Fruit fly (Drosophila melanogaster) whole organism, embryonic: ENCODE data around the gene Cyp313a4.

Experiments
- Antp ChIP-seq: fragments of 200-800 bp; sonication (Bioruptor generic); optimal IDR thresholded peaks from 3 replicates; lab custom pipeline; 2016; ENCODE audit warnings: missing biosample characterization, missing genetic modification characterization
- BtbVII ChIP-seq: fragments of 200-800 bp; sonication (Bioruptor generic); optimal IDR thresholded peaks from 3 replicates; lab custom pipeline; 2017; ENCODE audit warnings: missing biosample characterization, mild to moderate bottlenecking, missing genetic modification characterization
- CG10147 ChIP-seq: fragments of 200-800 bp; sonication (Bioruptor generic); optimal IDR thresholded peaks from 2 replicates; lab custom pipeline; 2019; ENCODE audit warnings: missing biosample characterization, mild to moderate bottlenecking, missing genetic modification characterization, moderate library complexity
- CG10209 ChIP-seq: fragments of 200-800 bp; sonication (Bioruptor generic); optimal IDR thresholded peaks from 3 replicates; lab custom pipeline; 2017; ENCODE audit warnings: missing biosample characterization, mild to moderate bottlenecking, missing genetic modification characterization, missing genetic modification reagents
- CG10543 ChIP-seq: fragments of 200-800 bp; sonication (Bioruptor generic); optimal IDR thresholded peaks from 3 replicates; lab custom pipeline; 2017; ENCODE audit warnings: missing biosample characterization, mild to moderate bottlenecking, missing genetic modification characterization, moderate library complexity
- CG10565 ChIP-seq: fragments of 200-800 bp; sonication (Bioruptor generic); optimal IDR thresholded peaks from 3 replicates; lab custom pipeline; 2016; ENCODE audit warnings: missing biosample characterization, mild to moderate bottlenecking, missing genetic modification characterization
- CG15269 ChIP-seq: fragments of 200-800 bp; sonication (Bioruptor generic); optimal IDR thresholded peaks from 2 replicates; lab custom pipeline; 2018; ENCODE audit warnings: missing biosample characterization, mild to moderate bottlenecking, missing genetic modification characterization, moderate library complexity
- CG16779 ChIP-seq: fragments of 200-800 bp; sonication (Bioruptor generic); IDR thresholded peaks from 2 replicates; pipeline ENCODE4 v1.3.6; 2022; ENCODE audit warnings: missing biosample characterization, missing genetic modification characterization
- CG17829 ChIP-seq: fragments of 200-800 bp; optimal IDR thresholded peaks from 2 replicates; lab custom pipeline; 2019; ENCODE audit warnings: missing biosample characterization, mild to moderate bottlenecking, missing genetic modification characterization, moderate library complexity
- CG2199 ChIP-seq: fragments of 200-800 bp; sonication (Bioruptor generic); IDR thresholded peaks from 3 replicates; pipeline ENCODE4 v1.3.6; 2022; ENCODE audit warnings: missing biosample characterization, missing genetic modification characterization
- CG2889 ChIP-seq: fragments of 200-800 bp; sonication (Bioruptor generic); IDR thresholded peaks from 3 replicates; pipeline ENCODE4 v1.3.6; 2022; ENCODE audit warnings: missing biosample characterization, missing genetic modification characterization
- CG34376 ChIP-seq: fragments of 200-800 bp; sonication (Bioruptor generic); optimal IDR thresholded peaks from 2 replicates; lab custom pipeline; 2018; ENCODE audit warnings: missing biosample characterization, mild to moderate bottlenecking, missing genetic modification characterization
- CG6683 ChIP-seq: fragments of 200-800 bp; sonication (Bioruptor generic); optimal IDR thresholded peaks from 2 replicates; lab custom pipeline; 2017; ENCODE audit warnings: missing biosample characterization, mild to moderate bottlenecking, missing genetic modification characterization, missing genetic modification reagents
- CG6791 ChIP-seq: fragments of 200-800 bp; sonication (Bioruptor generic); IDR thresholded peaks from 3 replicates; pipeline ENCODE4 v1.3.6; 2022; ENCODE audit warnings: missing biosample characterization, missing genetic modification characterization; ENCODE audit not compliant: partially characterized antibody
- CG7839 ChIP-seq: fragments of 200-800 bp; sonication (Bioruptor generic); optimal IDR thresholded peaks from 3 replicates; lab custom pipeline; 2018; ENCODE audit warnings: missing biosample characterization, mild to moderate bottlenecking, missing genetic modification characterization, moderate library complexity
- CG9817 ChIP-seq: fragments of 200-800 bp; sonication (Bioruptor generic); optimal IDR thresholded peaks from 2 replicates; lab custom pipeline; 2018; ENCODE audit warnings: missing biosample characterization, mild to moderate bottlenecking, missing genetic modification characterization, moderate library complexity
- Eip74EF ChIP-seq, 2 experiments: fragments of 200-800 bp in 1 of 2; fragments of >200 bp in 1 of 2; sonication (Bioruptor generic) in 1 of 2; optimal IDR thresholded peaks; 2 replicates each; lab custom pipeline; 2017 to 2019; ENCODE audit warnings: missing biosample characterization in 2 of 2, missing genetic modification characterization in 2 of 2, mild to moderate bottlenecking in 1 of 2, moderate library complexity in 1 of 2
- Ets65A ChIP-seq: fragments of 200-800 bp; sonication (Bioruptor generic); peaks from one replicate; lab custom pipeline; 2016; ENCODE audit warnings: missing biosample characterization, missing genetic modification characterization
- GATAe ChIP-seq: fragments of 200-800 bp; sonication (Bioruptor generic); conservative IDR thresholded peaks from 2 replicates; pipeline ENCODE4 v1.3.6; 2022; ENCODE audit warnings: missing biosample characterization, missing genetic modification characterization
- Hr39 ChIP-seq: fragments of >200 bp; optimal IDR thresholded peaks from 2 replicates; lab custom pipeline; 2017
- Mrtf ChIP-seq: fragments of 200-800 bp; sonication (Bioruptor generic); IDR thresholded peaks from 3 replicates; pipeline ENCODE4 v1.3.6; 2022; ENCODE audit warnings: missing biosample characterization, missing genetic modification characterization
- NFAT ChIP-seq: fragments of 200-800 bp; sonication (Bioruptor generic); IDR thresholded peaks from 2 replicates; pipeline ENCODE4 v1.3.6; 2022; ENCODE audit warnings: missing biosample characterization, missing genetic modification characterization
- Nf-YC ChIP-seq: fragments of 200-800 bp; optimal IDR thresholded peaks from 3 replicates; lab custom pipeline; 2019; ENCODE audit warnings: missing biosample characterization, mild to moderate bottlenecking, missing genetic modification characterization, moderate library complexity
- Pdp1 ChIP-seq, 2 experiments: fragments of 200-800 bp; sonication (Bioruptor generic); optimal IDR thresholded peaks; 3 replicates each; lab custom pipeline; 2016; ENCODE audit warnings: missing biosample characterization in 2 of 2, missing genetic modification characterization in 2 of 2, mild to moderate bottlenecking in 1 of 2, moderate library complexity in 1 of 2
- Poxn ChIP-seq: fragments of 200-800 bp; sonication (Bioruptor generic); IDR thresholded peaks from 2 replicates; pipeline ENCODE4 v1.3.6; 2022; ENCODE audit warnings: missing biosample characterization, missing genetic modification characterization
- Side ChIP-seq: fragments of 200-800 bp; sonication (Bioruptor generic); optimal IDR thresholded peaks from 2 replicates; lab custom pipeline; 2016; ENCODE audit warnings: missing biosample characterization, missing genetic modification characterization
- Usf ChIP-seq: fragments of 200-800 bp; sonication (Bioruptor generic); optimal IDR thresholded peaks from 2 replicates; lab custom pipeline; 2017; ENCODE audit warnings: missing genotype, missing biosample characterization, missing genetic modification characterization
- cas ChIP-seq: fragments of 200-800 bp; sonication (Bioruptor generic); IDR thresholded peaks from 2 replicates; pipeline ENCODE4 v1.3.6; 2022; ENCODE audit warnings: missing biosample characterization, missing genetic modification characterization
- cato ChIP-seq: fragments of 200-800 bp; sonication (Bioruptor generic); optimal IDR thresholded peaks from 2 replicates; lab custom pipeline; 2016; ENCODE audit warnings: missing biosample characterization, missing genetic modification characterization, borderline replicate concordance
- cwo ChIP-seq: fragments of 200-800 bp; sonication (Bioruptor generic); optimal IDR thresholded peaks from 3 replicates; lab custom pipeline; 2017; ENCODE audit warnings: missing biosample characterization, missing genetic modification characterization, mild to moderate bottlenecking, moderate library complexity, missing genetic modification reagents
- exex ChIP-seq: fragments of 200-800 bp; sonication (Bioruptor generic); optimal IDR thresholded peaks from 4 replicates; lab custom pipeline; 2018; ENCODE audit warnings: missing biosample characterization, mild to moderate bottlenecking, missing genetic modification characterization, moderate library complexity
- ftz-f1 ChIP-seq: fragments of 200-800 bp; sonication (Bioruptor generic); optimal IDR thresholded peaks from 2 replicates; lab custom pipeline; 2016; ENCODE audit warnings: missing biosample characterization, missing genetic modification characterization
- grn ChIP-seq: fragments of 200-800 bp; sonication (Bioruptor generic); optimal IDR thresholded peaks from 3 replicates; lab custom pipeline; 2017; ENCODE audit warnings: missing biosample characterization, missing genetic modification characterization
- gt ChIP-seq: fragments of 200-800 bp; sonication (Bioruptor generic); IDR thresholded peaks from 2 replicates; pipeline ENCODE4 v1.3.6; 2022; ENCODE audit warnings: missing biosample characterization, missing genetic modification characterization
- ind ChIP-seq: fragments of 200-800 bp; sonication (Bioruptor generic); optimal IDR thresholded peaks from 3 replicates; lab custom pipeline; 2016; ENCODE audit warnings: missing biosample characterization, missing genetic modification characterization
- jumu ChIP-seq: fragments of 200-800 bp; sonication (Bioruptor generic); optimal IDR thresholded peaks from 3 replicates; lab custom pipeline; 2016; ENCODE audit warnings: missing biosample characterization, missing genetic modification characterization
- kay ChIP-seq: fragments of 200-800 bp; sonication (Bioruptor generic); optimal IDR thresholded peaks from 2 replicates; lab custom pipeline; 2016; ENCODE audit warnings: missing biosample characterization, missing genetic modification characterization
- sd ChIP-seq: fragments of 200-800 bp; sonication (Bioruptor generic); optimal IDR thresholded peaks from 3 replicates; lab custom pipeline; 2018; ENCODE audit warnings: missing biosample characterization, mild to moderate bottlenecking, missing genetic modification characterization, moderate library complexity
- sens ChIP-seq: fragments of 200-800 bp; sonication (Bioruptor generic); peaks from one replicate; lab custom pipeline; 2016; ENCODE audit warnings: missing biosample characterization, missing genetic modification characterization
- sob ChIP-seq: fragments of 200-800 bp; sonication (Bioruptor generic); IDR thresholded peaks from 2 replicates; pipeline ENCODE4 v1.3.6; 2022; ENCODE audit warnings: missing biosample characterization, missing genetic modification characterization
- stwl ChIP-seq: fragments of 200-800 bp; sonication (Bioruptor generic); optimal IDR thresholded peaks from 3 replicates; lab custom pipeline; 2018; ENCODE audit warnings: missing biosample characterization, mild to moderate bottlenecking, missing genetic modification characterization, moderate library complexity
- sug ChIP-seq: fragments of 200-800 bp; optimal IDR thresholded peaks from 2 replicates; lab custom pipeline; 2019; ENCODE audit warnings: missing biosample characterization, mild to moderate bottlenecking, missing genetic modification characterization, moderate library complexity
- tio ChIP-seq: fragments of 200-800 bp; sonication (Bioruptor generic); optimal IDR thresholded peaks from 2 replicates; lab custom pipeline; 2017; ENCODE audit warnings: missing biosample characterization, missing genetic modification characterization, inconsistent platforms
- trem ChIP-seq: fragments of 200-800 bp; optimal IDR thresholded peaks from 3 replicates; lab custom pipeline; 2019; ENCODE audit warnings: missing biosample characterization, mild to moderate bottlenecking, missing genetic modification characterization, moderate library complexity
- wor ChIP-seq: fragments of 200-800 bp; sonication (Bioruptor generic); IDR thresholded peaks from 2 replicates; pipeline ENCODE4 v1.3.6; 2022; ENCODE audit warnings: missing biosample characterization, missing genetic modification characterization

Gene Cyp313a4

dm6 chr3R:12700454-12700853 lies 19.3 kb upstream of the Cyp313a4 start (continued):
- TF ChIP-seq CG7839 (tag; lab: Kevin White, UChicago) (no peak), cato (GFP tag; lab: Kevin White, UChicago) (no peak), ftz-f1 (GFP tag; lab: Kevin White, UChicago) (peak; percentile 42), Nf-YC (tag; lab: Kevin White, UChicago) (no peak)

dm6 chr3R:12699620-12700378 lies 18.6 kb upstream of the Cyp313a4 start:
- TF ChIP-seq cwo (GFP tag; lab: Kevin White, UChicago) = peak; percentile 5
- peak; percentile 66 for TF ChIP-seq sug
- TF ChIP-seq sd (tag; lab: Kevin White, UChicago) = peak; percentile 70
- no peak for TF ChIP-seq cas (GFP tag; lab: Robert Waterston, UW)
- no peak for TF ChIP-seq GATAe (GFP tag; lab: Robert Waterston, UW)
- no peak for TF ChIP-seq NFAT
- TF ChIP-seq sens (GFP tag; lab: Kevin White, UChicago) = peak; percentile 39
- no peak for TF ChIP-seq trem (tag; lab: Kevin White, UChicago)
- TF ChIP-seq CG34376 (GFP tag; lab: Kevin White, UChicago) = peak; percentile 67
- TF ChIP-seq kay (GFP tag; lab: Kevin White, UChicago) = peak; percentile 41
- TF ChIP-seq Usf = no peak
- TF ChIP-seq exex (tag; lab: Kevin White, UChicago) = peak; percentile 66
- no peak for TF ChIP-seq Side (GFP tag; lab: Kevin White, UChicago)
- peak; percentile 48 for TF ChIP-seq grn
- peak; percentile 26 for TF ChIP-seq BtbVII (GFP tag; lab: Kevin White, UChicago)
- peak in 1 of 2 experiments; percentile 95 for TF ChIP-seq Pdp1 (GFP tag; optimal IDR thresholded peaks at IDR 0.05; lab: Kevin White, UChicago)
- peak; percentile 51 for TF ChIP-seq CG10543 (GFP tag; lab: Kevin White, UChicago)

DNA sequence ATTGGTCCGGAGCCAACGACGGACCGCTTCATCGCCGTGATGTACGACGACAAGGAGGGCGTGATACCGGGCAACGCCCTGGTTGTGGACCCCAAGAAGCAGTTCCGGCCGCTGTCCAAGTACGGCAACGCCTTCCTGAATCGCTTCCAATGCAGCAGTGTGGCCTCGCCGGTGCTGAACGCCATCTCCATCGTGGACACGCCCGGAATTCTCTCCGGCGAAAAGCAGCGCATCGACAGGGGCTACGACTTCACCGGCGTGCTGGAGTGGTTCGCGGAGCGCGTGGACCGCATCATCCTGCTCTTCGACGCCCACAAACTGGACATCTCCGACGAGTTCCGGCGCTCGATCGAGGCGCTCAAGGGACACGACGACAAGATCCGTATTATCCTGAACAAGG lies 17.2 kb upstream of the Cyp313a4 start:
- TF ChIP-seq Ets65A (GFP tag; lab: Kevin White, UChicago) (peak; percentile 63), ind (GFP tag; lab: Kevin White, UChicago) (no peak)
- TF ChIP-seq, all 482 proteins: peak for 1

DNA sequence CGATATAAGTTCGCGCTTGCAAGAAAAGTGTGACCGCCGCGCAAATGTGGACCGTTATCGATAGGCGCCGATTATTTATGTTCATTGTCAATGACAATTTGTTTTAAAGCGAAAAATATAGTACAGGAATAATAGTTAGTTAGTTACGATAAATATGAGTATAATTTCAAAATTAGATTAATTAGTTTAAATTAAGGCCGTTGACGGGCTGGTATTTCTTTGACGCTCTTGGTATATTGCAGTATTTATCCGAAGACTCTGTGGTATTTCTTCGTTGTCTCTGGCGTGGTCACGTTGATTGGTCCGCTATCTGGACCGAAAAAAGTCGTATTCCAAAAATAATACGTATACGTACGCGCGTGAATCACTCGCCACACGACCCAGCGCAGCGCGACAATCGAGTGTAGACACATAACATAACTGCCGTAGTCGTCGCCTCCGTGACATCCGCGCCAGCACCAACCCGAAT lies 16.4 kb upstream of the Cyp313a4 start:
- TF ChIP-seq CG15269 (no peak), CG9817 (no peak), Hr39 (lab: Kevin White, UChicago) (no peak), wor (GFP tag; lab: Robert Waterston, UW) (no peak), CG6683 (GFP tag; lab: Kevin White, UChicago) (no peak), CG17829 (tag; lab: Kevin White, UChicago) (peak; percentile 28), jumu (GFP tag; lab: Kevin White, UChicago) (no peak), CG10209 (GFP tag; lab: Kevin White, UChicago) (no peak), CG16779 (GFP tag; lab: Robert Waterston, UW) (no peak), tio (GFP tag; lab: Kevin White, UChicago) (no peak), Eip74EF (GFP tag; optimal IDR thresholded peaks at IDR 0.05; lab: Kevin White, UChicago) (no peak), sob (GFP tag; lab: Robert Waterston, UW) (0 out of 2 replicates have a peak, but pooled peaks have one; percentile 9), stwl (peak; percentile 64), Mrtf (no peak), Poxn (no peak), sug (no peak), CG6791 (GFP tag; lab: Robert Waterston, UW) (peak; percentile 63; the same call in 2 of the 3 replicates), CG10565 (GFP tag; lab: Kevin White, UChicago) (no peak), gt (GFP tag; lab: Robert Waterston, UW) (no peak), CG10147 (peak; percentile 21), CG2199 (GFP tag; lab: Robert Waterston, UW) (no peak), CG2889 (GFP tag; lab: Robert Waterston, UW) (no peak), Antp (GFP tag; lab: Kevin White, UChicago) (no peak)
